Worm (Caenorhabditis elegans) whole organism, L3 larva: ENCODE data around the gene mics-1.
A peak's percentile ranks its signal among the peaks of the same experiment; 100 is the strongest.

Experiments used
- R02D3.7 ChIP-seq: fragments of 150-350 bp; optimal IDR thresholded peaks from 2 replicates; lab custom pipeline; 2014; ENCODE audit warnings: missing biosample characterization, missing genetic modification characterization
- ama-1 ChIP-seq: fragments of 150-350 bp; optimal IDR thresholded peaks from 2 replicates; lab custom pipeline; 2018
- ceh-16 ChIP-seq: sonication (generic microtip); optimal IDR thresholded peaks from 2 replicates; lab custom pipeline; 2017; ENCODE audit warnings: missing biosample characterization, missing genetic modification characterization
- ceh-28 ChIP-seq: fragments of 150-350 bp; optimal IDR thresholded peaks from 2 replicates; lab custom pipeline; 2014; ENCODE audit warnings: missing biosample characterization, missing genetic modification reagents, missing genetic modification characterization
- ceh-82 ChIP-seq: fragments of 150-350 bp; optimal IDR thresholded peaks from 2 replicates; lab custom pipeline; 2014; ENCODE audit warnings: missing biosample characterization, missing genetic modification characterization
- ceh-9 ChIP-seq: sonication (generic microtip); optimal IDR thresholded peaks from 2 replicates; lab custom pipeline; 2018; ENCODE audit warnings: missing biosample characterization, missing genetic modification characterization
- egl-27 ChIP-seq: sonication (generic microtip); optimal IDR thresholded peaks from 4 replicates; lab custom pipeline; 2017; ENCODE audit warnings: missing biosample characterization, missing genetic modification reagents, missing genetic modification characterization
- egl-5 ChIP-seq: fragments of 150-350 bp; optimal IDR thresholded peaks from 2 replicates; lab custom pipeline; 2017; ENCODE audit warnings: missing biosample characterization, missing genetic modification reagents, missing genetic modification characterization, inconsistent platforms
- elt-1 ChIP-seq: fragments of 150-350 bp; optimal IDR thresholded peaks from 2 replicates; lab custom pipeline; 2014; ENCODE audit warnings: missing biosample characterization, missing genetic modification characterization
- elt-2 ChIP-seq: sonication (generic microtip); optimal IDR thresholded peaks from 2 replicates; lab custom pipeline; 2016; ENCODE audit warnings: missing genetic modification reagents, mild to moderate bottlenecking, missing genetic modification characterization, missing compliant biosample characterization
- elt-3 ChIP-seq, 3 experiments: fragments of 150-350 bp in 1 of 3; sonication (generic microtip) in 2 of 3; optimal IDR thresholded peaks; 2 replicates in 2 of 3; 4 replicates in 1 of 3; lab custom pipeline; 2014 to 2017; ENCODE audit warnings: missing biosample characterization in 3 of 3, missing genetic modification characterization in 3 of 3
- fos-1 ChIP-seq: fragments of 150-350 bp; optimal IDR thresholded peaks from 2 replicates; lab custom pipeline; 2014; ENCODE audit warnings: missing biosample characterization, missing genetic modification characterization
- hmg-11 ChIP-seq: sonication (generic microtip); optimal IDR thresholded peaks from 2 replicates; lab custom pipeline; 2016; ENCODE audit warnings: missing genetic modification characterization, missing compliant biosample characterization
- jun-1 ChIP-seq: fragments of 150-350 bp; optimal IDR thresholded peaks from 2 replicates; lab custom pipeline; 2014; ENCODE audit warnings: missing biosample characterization, missing genetic modification reagents, missing genetic modification characterization
- lin-15B ChIP-seq: fragments of 150-350 bp; optimal IDR thresholded peaks from 2 replicates; lab custom pipeline; 2014; ENCODE audit warnings: missing biosample characterization, missing genetic modification characterization
- lin-39 ChIP-seq: fragments of 150-350 bp; optimal IDR thresholded peaks from 2 replicates; lab custom pipeline; 2018; ENCODE audit warnings: missing biosample characterization, missing genetic modification reagents, missing genetic modification characterization
- lsy-12 ChIP-seq: sonication (generic microtip); optimal IDR thresholded peaks from 2 replicates; lab custom pipeline; 2016; ENCODE audit warnings: mild to moderate bottlenecking, missing genetic modification characterization, missing compliant biosample characterization
- mdl-1 ChIP-seq: fragments of 150-350 bp; optimal IDR thresholded peaks from 2 replicates; lab custom pipeline; 2014; ENCODE audit warnings: missing biosample characterization, missing genetic modification characterization
- mml-1 ChIP-seq: fragments of 150-350 bp; sonication (generic microtip); optimal IDR thresholded peaks from 3 replicates; lab custom pipeline; 2014; ENCODE audit warnings: missing biosample characterization, missing genetic modification characterization
- nfya-1 ChIP-seq: sonication (generic microtip); optimal IDR thresholded peaks from 2 replicates; lab custom pipeline; 2017; ENCODE audit warnings: missing genetic modification characterization, mild to moderate bottlenecking, missing compliant biosample characterization, antibody characterized with exemption, moderate library complexity; ENCODE audit not compliant: insufficient read depth
- nhr-11 ChIP-seq: fragments of 150-350 bp; optimal IDR thresholded peaks from 2 replicates; lab custom pipeline; 2014; ENCODE audit warnings: missing biosample characterization, missing genetic modification characterization
- nhr-23 ChIP-seq: fragments of 150-350 bp; optimal IDR thresholded peaks from 2 replicates; lab custom pipeline; 2014; ENCODE audit warnings: missing biosample characterization, missing genetic modification reagents, missing genetic modification characterization
- nhr-237 ChIP-seq: fragments of 150-350 bp; optimal IDR thresholded peaks from 2 replicates; lab custom pipeline; 2014; ENCODE audit warnings: missing biosample characterization, missing genetic modification characterization
- nhr-25 ChIP-seq: sonication (generic microtip); optimal IDR thresholded peaks from 2 replicates; lab custom pipeline; 2017; ENCODE audit warnings: missing biosample characterization, missing genetic modification characterization
- nhr-43 ChIP-seq: sonication (generic microtip); optimal IDR thresholded peaks from 2 replicates; lab custom pipeline; 2016; ENCODE audit warnings: mild to moderate bottlenecking, missing genetic modification characterization, missing compliant biosample characterization; ENCODE audit not compliant: poor library complexity, severe bottlenecking
- nhr-67 ChIP-seq: fragments of 150-350 bp; optimal IDR thresholded peaks from 2 replicates; lab custom pipeline; 2014; ENCODE audit warnings: missing biosample characterization, missing genetic modification characterization
- nhr-77 ChIP-seq: fragments of 150-350 bp; optimal IDR thresholded peaks from 2 replicates; lab custom pipeline; 2014; ENCODE audit warnings: missing biosample characterization, missing genetic modification characterization
- pqm-1 ChIP-seq: fragments of 150-350 bp; optimal IDR thresholded peaks from 2 replicates; lab custom pipeline; 2017; ENCODE audit warnings: missing biosample characterization, missing genetic modification characterization, inconsistent platforms
- skn-1 ChIP-seq: fragments of 150-350 bp; optimal IDR thresholded peaks from 2 replicates; lab custom pipeline; 2014; ENCODE audit warnings: missing biosample characterization, missing genetic modification characterization
- snpc-4 ChIP-seq: fragments of 150-350 bp; optimal IDR thresholded peaks from 2 replicates; lab custom pipeline; 2014; ENCODE audit warnings: missing biosample characterization, missing genetic modification characterization
- tbx-2 ChIP-seq: sonication (generic microtip); optimal IDR thresholded peaks from 2 replicates; lab custom pipeline; 2016; ENCODE audit warnings: mild to moderate bottlenecking, missing genetic modification characterization, missing compliant biosample characterization
- unc-39 ChIP-seq: sonication (generic microtip); optimal IDR thresholded peaks from 4 replicates; lab custom pipeline; 2017; ENCODE audit warnings: missing biosample characterization, missing genetic modification characterization
- unc-62 ChIP-seq: fragments of 150-350 bp; sonication (generic microtip); optimal IDR thresholded peaks from 4 replicates; lab custom pipeline; 2014; ENCODE audit warnings: missing biosample characterization, missing genetic modification reagents, missing genetic modification characterization
- zag-1 ChIP-seq: fragments of 150-350 bp; optimal IDR thresholded peaks from 2 replicates; lab custom pipeline; 2014; ENCODE audit warnings: missing biosample characterization, missing genetic modification characterization

Gene mics-1

DNA sequence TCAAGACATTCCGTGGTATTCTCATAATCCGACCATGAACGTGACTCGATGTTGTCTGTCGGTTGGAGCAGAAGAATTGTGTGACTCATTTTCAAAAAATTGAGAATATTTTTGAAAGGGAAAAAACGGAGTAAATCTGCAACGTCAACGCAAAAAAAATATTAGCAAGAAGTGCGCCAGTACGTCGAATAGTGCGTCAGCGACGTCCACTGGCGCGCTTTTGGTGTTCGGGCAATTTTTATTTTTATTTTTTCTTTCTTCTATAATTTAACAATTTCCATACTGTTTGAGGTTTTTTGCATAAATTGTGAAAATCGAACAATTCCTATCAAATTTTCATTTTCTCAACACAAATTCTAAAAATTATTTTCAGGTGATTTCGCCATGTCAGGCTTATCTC, 812 bp upstream of the mics-1 start, which contains the start of the genes erh-1 and lpd-9:
TSS of gene erh-1 (minus strand) at position 204 of the 400 bp plus-strand sequence.
TSS of gene lpd-9 (plus strand) at position 368 of the 400 bp plus-strand sequence.
- peak; percentile 33 for TF ChIP-seq nhr-25 (tag; lab: Kevin White, UChicago)
- TF ChIP-seq nfya-1 (tag; lab: Kevin White, UChicago), result peak; percentile 65
- no peak for TF ChIP-seq unc-39 (tag; lab: Kevin White, UChicago)
- TF ChIP-seq skn-1 (tag; lab: Kevin White, UChicago), result peak; percentile 7
- peak; percentile 48 for TF ChIP-seq pqm-1
- no peak for TF ChIP-seq elt-1 (tag; lab: Kevin White, UChicago)
- peak; percentile 72 for TF ChIP-seq R02D3.7 (tag; lab: Kevin White, UChicago)
- TF ChIP-seq nhr-77, result no peak
- peak; percentile 71 for TF ChIP-seq nhr-43 (tag; lab: Kevin White, UChicago)
- TF ChIP-seq nhr-23 (tag; lab: Kevin White, UChicago), result peak; percentile 88
- TF ChIP-seq nhr-237, result no peak
- peak; percentile 41 for TF ChIP-seq ceh-28 (tag; lab: Kevin White, UChicago)
- peak; percentile 68 for TF ChIP-seq snpc-4 (tag; lab: Kevin White, UChicago)
- TF ChIP-seq jun-1 (tag; lab: Kevin White, UChicago), result no peak
- TF ChIP-seq lsy-12, result peak; percentile 77
- TF ChIP-seq hmg-11, result peak; percentile 76
- peak; percentile 60 for TF ChIP-seq elt-2 (tag; lab: Kevin White, UChicago)
- peak; percentile 27 for TF ChIP-seq ama-1 (lab: Kevin White, UChicago)
- TF ChIP-seq lin-15B (tag; lab: Kevin White, UChicago), result peak; percentile 72
- TF ChIP-seq, all 47 proteins: peak for 14

DNA sequence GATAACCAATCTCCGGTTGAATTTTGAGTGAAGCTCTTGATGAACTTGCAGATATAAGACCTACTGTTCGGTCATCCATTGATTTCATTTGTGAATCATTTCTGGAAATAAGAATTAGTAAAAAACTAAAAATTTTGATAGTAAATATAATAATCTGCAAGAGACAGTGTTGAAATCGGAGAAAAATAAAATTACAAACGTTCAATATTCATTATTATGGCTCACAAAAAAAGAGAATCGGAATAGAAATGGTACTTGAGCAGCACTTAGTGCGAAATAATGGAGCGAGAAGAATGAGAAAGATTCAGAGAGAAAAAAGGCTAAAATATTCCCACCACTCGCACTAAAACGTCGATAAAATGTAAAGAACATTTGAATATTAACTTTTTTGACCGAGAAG, 1.8 kb downstream of the mics-1 start, which contains the start of gene vps-54:
TSS of gene vps-54 (minus strand) at position 101 of the 400 bp plus-strand sequence.
- no peak for TF ChIP-seq unc-62
- no peak for TF ChIP-seq mml-1 (tag; lab: Kevin White, UChicago)
- no peak for TF ChIP-seq ceh-82 (tag; lab: Kevin White, UChicago)
- TF ChIP-seq, all 47 proteins: peak for 0

DNA sequence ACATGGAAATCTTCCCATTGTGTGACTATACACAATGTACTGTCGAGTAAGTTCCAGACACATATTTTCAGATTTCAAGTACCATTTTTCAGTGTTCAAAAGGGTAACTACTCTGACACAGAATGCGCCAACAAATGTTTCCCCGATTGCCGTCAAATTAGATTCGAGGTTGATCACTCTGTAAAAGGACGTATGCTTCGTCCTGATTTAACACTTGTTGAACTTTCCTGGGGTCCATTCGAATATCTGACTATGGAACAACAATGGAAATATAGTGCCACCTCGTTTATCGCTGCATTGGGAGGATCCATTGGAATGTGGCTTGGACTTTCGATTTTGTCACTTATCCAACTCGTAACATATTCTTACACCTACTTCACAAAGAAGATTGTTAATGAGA, 3.9 kb downstream of the mics-1 start:
- TF ChIP-seq zag-1 (tag; lab: Kevin White, UChicago) (no peak), mdl-1 (tag; lab: Kevin White, UChicago) (no peak), fos-1 (tag; lab: Kevin White, UChicago) (no peak)

DNA sequence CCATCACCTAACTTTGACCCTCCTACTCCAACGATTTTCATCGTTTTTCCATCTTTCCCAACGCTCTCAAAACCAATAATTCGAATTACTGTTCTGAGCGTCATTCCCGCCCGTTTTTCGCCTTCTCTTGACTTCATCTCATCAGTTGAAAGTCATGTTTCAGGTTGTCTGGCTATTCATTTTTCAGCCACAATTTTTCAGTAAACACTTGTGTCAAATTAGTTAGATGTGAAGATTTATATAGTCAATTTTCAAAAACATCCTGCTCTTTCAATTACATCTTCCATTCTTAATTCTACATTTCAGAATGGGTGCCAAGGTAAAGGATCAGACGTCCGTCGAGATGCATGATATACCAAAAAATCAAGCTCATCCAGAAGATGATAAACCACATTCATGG, 5.5 kb downstream of the mics-1 start, which contains the start of gene del-6:
TSS of gene del-6 (plus strand) at position 301 of the 400 bp plus-strand sequence.
- TF ChIP-seq nhr-43 (tag; lab: Kevin White, UChicago), result no peak
- TF ChIP-seq jun-1 (tag; lab: Kevin White, UChicago), result no peak
- no peak for TF ChIP-seq ceh-9 (tag; lab: Kevin White, UChicago)
- no peak for TF ChIP-seq nhr-23 (tag; lab: Kevin White, UChicago)
- no peak for TF ChIP-seq ceh-16
- TF ChIP-seq nhr-67, result no peak
- no peak for TF ChIP-seq tbx-2 (tag; lab: Kevin White, UChicago)
- no peak for TF ChIP-seq egl-27 (tag; lab: Kevin White, UChicago)
- no peak for TF ChIP-seq nhr-11
- TF ChIP-seq lin-39 (tag; lab: Kevin White, UChicago), result no peak
- TF ChIP-seq egl-5, result no peak
- TF ChIP-seq R02D3.7 (tag; lab: Kevin White, UChicago), result no peak
- TF ChIP-seq, all 47 proteins: peak for 0

ce11 chrV:10571523-10571922, 6.6 kb downstream of the mics-1 start:
- TF ChIP-seq unc-39 (tag; lab: Kevin White, UChicago), result no peak
- peak in 1 of 3 experiments; percentile 1 for TF ChIP-seq elt-3 (tag; optimal IDR thresholded peaks at IDR 0.05; lab: Kevin White, UChicago)
